Fruit fly (Drosophila melanogaster): Measurements from ENCODE around the gene smg.

DNA sequence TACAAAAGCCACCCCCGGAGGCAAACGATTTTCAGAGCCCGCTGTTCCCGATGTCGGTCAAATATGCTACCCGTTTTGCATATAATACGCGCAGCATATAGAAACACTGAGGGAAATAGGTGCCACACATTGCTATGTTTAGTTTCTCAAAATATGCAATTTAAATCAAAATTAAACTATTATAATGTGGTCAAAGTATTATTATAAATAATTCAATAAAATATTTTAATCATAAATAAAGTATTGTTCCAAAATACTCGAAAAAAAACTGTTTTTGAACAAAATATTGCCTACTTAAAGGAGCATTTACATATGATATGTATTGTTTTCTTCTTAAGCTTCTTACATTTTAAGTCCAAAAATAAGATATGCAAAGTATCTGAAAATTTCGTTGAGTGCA, 46.8 kb downstream of the smg start:
- TF ChIP-seq CG8478 (optimal IDR thresholded peaks at IDR 0.05) (no peak), CTCF (optimal IDR thresholded peaks at IDR 0.05) (no peak)
